Fruit fly (Drosophila melanogaster) whole organism, embryonic: ENCODE measurements around the gene kairos.

Experiments used
- Abd-B ChIP-seq: fragments of 200-800 bp; sonication (Bioruptor generic); optimal IDR thresholded peaks from 2 replicates; lab custom pipeline; 2018; ENCODE audit warnings: missing biosample characterization, mild to moderate bottlenecking, missing genetic modification characterization, moderate library complexity
- Ada2b ChIP-seq: fragments of 200-800 bp; sonication (Bioruptor generic); IDR thresholded peaks from 2 replicates; pipeline ENCODE4 v1.3.6; 2022; ENCODE audit warnings: missing biosample characterization, missing genetic modification characterization
- BEAF-32 ChIP-seq: fragments of 200-800 bp; sonication (Bioruptor generic); optimal IDR thresholded peaks from 3 replicates; lab custom pipeline; 2017; ENCODE audit warnings: missing biosample characterization, missing genetic modification characterization, mild to moderate bottlenecking, moderate library complexity, missing genetic modification reagents
- Bteb2 ChIP-seq: fragments of 200-800 bp; sonication (Bioruptor generic); optimal IDR thresholded peaks from 2 replicates; lab custom pipeline; 2016; ENCODE audit warnings: missing biosample characterization, missing genetic modification characterization
- CG10147 ChIP-seq: fragments of 200-800 bp; sonication (Bioruptor generic); optimal IDR thresholded peaks from 2 replicates; lab custom pipeline; 2019; ENCODE audit warnings: missing biosample characterization, mild to moderate bottlenecking, missing genetic modification characterization, moderate library complexity
- CG10209 ChIP-seq: fragments of 200-800 bp; sonication (Bioruptor generic); optimal IDR thresholded peaks from 3 replicates; lab custom pipeline; 2017; ENCODE audit warnings: missing biosample characterization, mild to moderate bottlenecking, missing genetic modification characterization, missing genetic modification reagents
- CG11456 ChIP-seq: fragments of 200-800 bp; sonication (Bioruptor generic); IDR thresholded peaks from 3 replicates; pipeline ENCODE4 v1.3.6; 2022; ENCODE audit warnings: missing biosample characterization, missing genetic modification characterization
- CG12236 ChIP-seq: fragments of 200-800 bp; sonication (Bioruptor generic); optimal IDR thresholded peaks from 2 replicates; lab custom pipeline; 2016; ENCODE audit warnings: missing biosample characterization, missing genetic modification characterization
- CG12942 ChIP-seq: fragments of 200-800 bp; sonication (Bioruptor generic); optimal IDR thresholded peaks from 3 replicates; lab custom pipeline; 2016; ENCODE audit warnings: missing biosample characterization, missing genetic modification characterization
- CG13296 ChIP-seq: fragments of 200-800 bp; sonication (Bioruptor generic); optimal IDR thresholded peaks from 3 replicates; lab custom pipeline; 2018; ENCODE audit warnings: missing biosample characterization, mild to moderate bottlenecking, missing genetic modification characterization
- CG15073 ChIP-seq: fragments of 200-800 bp; sonication (Bioruptor generic); optimal IDR thresholded peaks from 2 replicates; lab custom pipeline; 2016; ENCODE audit warnings: missing biosample characterization, missing genetic modification characterization
- CG16779 ChIP-seq: fragments of 200-800 bp; sonication (Bioruptor generic); IDR thresholded peaks from 2 replicates; pipeline ENCODE4 v1.3.6; 2022; ENCODE audit warnings: missing biosample characterization, missing genetic modification characterization
- CG16863 ChIP-seq: fragments of 200-800 bp; sonication (Bioruptor generic); optimal IDR thresholded peaks from 3 replicates; lab custom pipeline; 2016; ENCODE audit warnings: missing biosample characterization, missing genetic modification characterization
- CG1792 ChIP-seq: fragments of 200-800 bp; sonication (Bioruptor generic); optimal IDR thresholded peaks from 2 replicates; lab custom pipeline; 2016; ENCODE audit warnings: missing biosample characterization, missing genetic modification characterization
- CG30403 ChIP-seq: fragments of 200-800 bp; sonication (Bioruptor generic); optimal IDR thresholded peaks from 3 replicates; lab custom pipeline; 2016; ENCODE audit warnings: missing biosample characterization, missing genetic modification characterization
- CG3281 ChIP-seq: fragments of 200-800 bp; sonication (Bioruptor generic); optimal IDR thresholded peaks from 3 replicates; lab custom pipeline; 2017; ENCODE audit warnings: missing biosample characterization, mild to moderate bottlenecking, missing genetic modification characterization
- CG3726 ChIP-seq: fragments of 200-800 bp; sonication (Bioruptor generic); IDR thresholded peaks from 3 replicates; pipeline ENCODE4, ENCODE4 v1.3.6; 2022; ENCODE audit warnings: missing biosample characterization, missing genetic modification characterization
- CG42726 ChIP-seq: fragments of 200-800 bp; sonication (Bioruptor generic); IDR thresholded peaks from 2 replicates; pipeline ENCODE4 v1.3.6; 2022; ENCODE audit warnings: missing biosample characterization, missing genetic modification characterization; ENCODE audit not compliant: partially characterized antibody
- CG43689 ChIP-seq: fragments of 200-800 bp; sonication (Bioruptor generic); IDR thresholded peaks from 2 replicates; pipeline ENCODE4 v1.3.6; 2022; ENCODE audit warnings: missing biosample characterization, missing genetic modification characterization
- CG5953 ChIP-seq: fragments of 200-800 bp; sonication (Bioruptor generic); IDR thresholded peaks from 2 replicates; pipeline ENCODE4 v1.3.6; 2022; ENCODE audit warnings: missing biosample characterization, missing genetic modification characterization
- CG7839 ChIP-seq: fragments of 200-800 bp; sonication (Bioruptor generic); optimal IDR thresholded peaks from 3 replicates; lab custom pipeline; 2018; ENCODE audit warnings: missing biosample characterization, mild to moderate bottlenecking, missing genetic modification characterization, moderate library complexity
- CG8478 ChIP-seq: fragments of >200 bp; optimal IDR thresholded peaks from 2 replicates; lab custom pipeline; 2018
- CHES-1-like ChIP-seq: fragments of 200-800 bp; sonication (Bioruptor generic); optimal IDR thresholded peaks from 2 replicates; lab custom pipeline; 2016; ENCODE audit warnings: missing biosample characterization, missing genetic modification characterization
- Doc2 ChIP-seq: fragments of 200-800 bp; sonication (Bioruptor generic); IDR thresholded peaks from 2 replicates; pipeline ENCODE4 v1.3.6; 2022; ENCODE audit warnings: missing biosample characterization, missing genetic modification characterization
- Dp ChIP-seq: fragments of 200-800 bp; sonication (Bioruptor generic); optimal IDR thresholded peaks from 2 replicates; lab custom pipeline; 2018; ENCODE audit warnings: missing biosample characterization, mild to moderate bottlenecking, missing genetic modification characterization, moderate library complexity
- H2.0 ChIP-seq: fragments of 200-800 bp; sonication (Bioruptor generic); IDR thresholded peaks from 2 replicates; pipeline ENCODE4 v1.3.6; 2022; ENCODE audit warnings: missing biosample characterization, missing genetic modification characterization
- HHEX ChIP-seq: fragments of 200-800 bp; sonication (Bioruptor generic); optimal IDR thresholded peaks from 3 replicates; lab custom pipeline; 2017; ENCODE audit warnings: missing biosample characterization, mild to moderate bottlenecking, missing genetic modification characterization, missing genetic modification reagents
- Hr78 ChIP-seq, 2 experiments: fragments of 200-800 bp in 1 of 2; fragments of >200 bp in 1 of 2; sonication (Bioruptor generic) in 1 of 2; optimal IDR thresholded peaks; 2 replicates each; lab custom pipeline; 2017 to 2019; ENCODE audit warnings: missing biosample characterization in 2 of 2, missing genetic modification characterization in 2 of 2, mild to moderate bottlenecking in 1 of 2, moderate library complexity in 1 of 2
- Max ChIP-seq: fragments of 200-800 bp; sonication (Bioruptor generic); optimal IDR thresholded peaks from 2 replicates; lab custom pipeline; 2016; ENCODE audit warnings: missing biosample characterization, mild to moderate bottlenecking, missing genetic modification characterization
- NC2α ChIP-seq: fragments of 200-800 bp; sonication (Bioruptor generic); optimal IDR thresholded peaks from 2 replicates; lab custom pipeline; 2016; ENCODE audit warnings: missing biosample characterization, missing genetic modification characterization
- NfI ChIP-seq: fragments of 200-800 bp; sonication (Bioruptor generic); optimal IDR thresholded peaks from 3 replicates; lab custom pipeline; 2018; ENCODE audit warnings: missing biosample characterization, mild to moderate bottlenecking, missing genetic modification characterization, moderate library complexity
- Poxn ChIP-seq: fragments of 200-800 bp; sonication (Bioruptor generic); IDR thresholded peaks from 2 replicates; pipeline ENCODE4 v1.3.6; 2022; ENCODE audit warnings: missing biosample characterization, missing genetic modification characterization
- Ravus ChIP-seq: fragments of 200-800 bp; sonication (Bioruptor generic); IDR thresholded peaks from 2 replicates; pipeline ENCODE4 v1.3.6; 2022; ENCODE audit warnings: missing biosample characterization, missing genetic modification characterization
- ac ChIP-seq: fragments of 200-800 bp; sonication (Bioruptor generic); optimal IDR thresholded peaks from 3 replicates; lab custom pipeline; 2017; ENCODE audit warnings: missing biosample characterization, mild to moderate bottlenecking, missing genetic modification characterization
- bbx ChIP-seq: fragments of 200-800 bp; sonication (Bioruptor generic); IDR thresholded peaks from 2 replicates; pipeline ENCODE4 v1.3.6; 2022; ENCODE audit warnings: missing biosample characterization, missing genetic modification characterization; ENCODE audit not compliant: partially characterized antibody
- bcd ChIP-seq: fragments of 200-800 bp; sonication (Bioruptor generic); optimal IDR thresholded peaks from 2 replicates; lab custom pipeline; 2017; ENCODE audit warnings: missing biosample characterization, mild to moderate bottlenecking, missing genetic modification characterization
- cas ChIP-seq: fragments of 200-800 bp; sonication (Bioruptor generic); IDR thresholded peaks from 2 replicates; pipeline ENCODE4 v1.3.6; 2022; ENCODE audit warnings: missing biosample characterization, missing genetic modification characterization
- chn ChIP-seq: fragments of 200-800 bp; sonication (Bioruptor generic); optimal IDR thresholded peaks from 2 replicates; lab custom pipeline; 2016; ENCODE audit warnings: missing biosample characterization, missing genetic modification characterization
- da ChIP-seq: fragments of 200-800 bp; sonication (Bioruptor generic); optimal IDR thresholded peaks from 2 replicates; lab custom pipeline; 2016; ENCODE audit warnings: missing biosample characterization, missing genetic modification characterization
- gcm2 ChIP-seq: fragments of 200-800 bp; sonication (Bioruptor generic); optimal IDR thresholded peaks from 2 replicates; lab custom pipeline; 2016; ENCODE audit warnings: missing biosample characterization, missing genetic modification characterization
- nerfin-1 ChIP-seq: fragments of 200-800 bp; sonication (Bioruptor generic); optimal IDR thresholded peaks from 3 replicates; lab custom pipeline; 2019; ENCODE audit warnings: missing biosample characterization, mild to moderate bottlenecking, missing genetic modification characterization, moderate library complexity
- sna ChIP-seq: fragments of 200-800 bp; sonication (Bioruptor generic); IDR thresholded peaks from 2 replicates; pipeline ENCODE4 v1.3.6; 2022; ENCODE audit warnings: missing biosample characterization, missing genetic modification characterization; ENCODE audit not compliant: partially characterized antibody
- sr ChIP-seq: fragments of 200-800 bp; sonication (Bioruptor generic); IDR thresholded peaks from 3 replicates; pipeline ENCODE4 v1.3.6; 2022; ENCODE audit warnings: missing biosample characterization, missing genetic modification characterization
- sug ChIP-seq: fragments of 200-800 bp; optimal IDR thresholded peaks from 2 replicates; lab custom pipeline; 2019; ENCODE audit warnings: missing biosample characterization, mild to moderate bottlenecking, missing genetic modification characterization, moderate library complexity
- tio ChIP-seq: fragments of 200-800 bp; sonication (Bioruptor generic); optimal IDR thresholded peaks from 2 replicates; lab custom pipeline; 2017; ENCODE audit warnings: missing biosample characterization, missing genetic modification characterization, inconsistent platforms
- unpg ChIP-seq: fragments of 200-800 bp; sonication (Bioruptor generic); optimal IDR thresholded peaks from 3 replicates; lab custom pipeline; 2018; ENCODE audit warnings: missing biosample characterization, mild to moderate bottlenecking, missing genetic modification characterization, moderate library complexity

Gene kairos

DNA sequence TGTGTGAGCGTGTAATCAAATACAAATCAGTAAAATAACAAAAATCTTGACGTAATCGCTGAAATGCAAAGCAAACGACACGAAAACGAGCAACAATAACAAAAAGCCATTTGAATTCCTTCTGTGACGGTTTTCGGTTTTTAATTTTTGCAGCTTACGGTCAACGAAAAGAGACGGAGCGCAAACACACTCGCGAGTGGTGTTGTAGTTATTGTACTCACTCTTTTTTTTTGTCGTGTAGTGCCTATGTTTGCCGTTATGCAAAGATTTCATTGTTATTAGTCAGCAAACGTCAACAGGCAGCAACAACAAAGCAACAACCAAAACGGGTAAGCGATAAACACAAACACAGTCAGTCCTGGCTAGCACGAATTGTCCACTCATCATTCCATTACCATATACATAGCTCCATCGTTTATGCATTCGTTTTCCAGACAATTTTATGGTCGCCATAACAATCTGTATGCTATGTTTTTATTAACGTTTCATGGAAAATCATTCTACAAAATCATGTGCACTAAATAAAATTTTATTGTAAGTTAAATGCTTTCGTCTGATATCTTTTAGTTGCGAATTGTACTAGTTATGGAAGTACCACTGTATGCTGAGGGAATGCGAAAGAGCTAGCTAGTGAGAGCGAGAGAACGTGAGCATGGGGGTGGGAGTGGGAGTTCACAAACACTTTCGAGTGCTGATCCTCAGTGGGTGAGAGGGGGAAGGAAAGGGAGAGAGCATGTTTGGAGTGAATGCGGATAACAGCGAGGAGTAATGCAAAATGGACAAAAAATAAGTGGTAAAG lies 11.1 kb upstream of the kairos start (continued):
- TF ChIP-seq da (GFP tag; lab: Kevin White, UChicago), result no peak
- TF ChIP-seq NC2α (GFP tag; lab: Kevin White, UChicago), result peak; percentile 23
- peak; percentile 69 for TF ChIP-seq CG10209
- TF ChIP-seq CG15073 (GFP tag; lab: Kevin White, UChicago), result no peak
- peak; percentile 30 for TF ChIP-seq Max (GFP tag; lab: Kevin White, UChicago)
- 0 out of 2 replicates have a peak, but pooled peaks have one; percentile 3 for TF ChIP-seq CG5953 (GFP tag; lab: Robert Waterston, UW)
- no peak for TF ChIP-seq BEAF-32 (GFP tag; lab: Kevin White, UChicago)
- no peak for TF ChIP-seq Dp

- TF ChIP-seq CG3281 (peak; percentile 29), sug (tag; lab: Kevin White, UChicago) (peak; percentile 85), CG7839 (tag; lab: Kevin White, UChicago) (peak; percentile 34), CG30403 (GFP tag; lab: Kevin White, UChicago) (no peak), CG42726 (no peak), Bteb2 (GFP tag; lab: Kevin White, UChicago) (peak; percentile 41), CG8478 (peak; percentile 97), tio (GFP tag; lab: Kevin White, UChicago) (no peak), CG11456 (GFP tag; lab: Robert Waterston, UW) (no peak), Hr78 (GFP tag; optimal IDR thresholded peaks at IDR 0.05; lab: Kevin White, UChicago) (peak in 1 of 2 experiments; percentile 91), Poxn (GFP tag; lab: Robert Waterston, UW) (no peak), Abd-B (GFP tag; lab: Kevin White, UChicago) (peak; percentile 78), CG43689 (no peak), unpg (GFP tag; lab: Kevin White, UChicago) (peak; percentile 5), ac (no peak), CG3726 (GFP tag; lab: Robert Waterston, UW) (0 out of 3 replicates have a peak, but pooled peaks have one; percentile 9), Ravus (GFP tag; lab: Robert Waterston, UW) (no peak), CG10147 (no peak), CG13296 (GFP tag; lab: Kevin White, UChicago) (no peak), CG16863 (GFP tag; lab: Kevin White, UChicago) (no peak), CG1792 (no peak), CHES-1-like (GFP tag; lab: Kevin White, UChicago) (no peak), gcm2 (GFP tag; lab: Kevin White, UChicago) (no peak), Doc2 (GFP tag; lab: Robert Waterston, UW) (no peak), cas (no peak), H2.0 (GFP tag; lab: Robert Waterston, UW) (peak; percentile 28; the same call in 1 of the 2 replicates), Ada2b (GFP tag; lab: Robert Waterston, UW) (peak; percentile 42; the same call in 1 of the 2 replicates), bcd (GFP tag; lab: Kevin White, UChicago) (no peak), sr (GFP tag; lab: Robert Waterston, UW) (peak; percentile 99), NfI (GFP tag; lab: Kevin White, UChicago) (peak; percentile 18), CG12236 (GFP tag; lab: Kevin White, UChicago) (no peak), nerfin-1 (tag; lab: Kevin White, UChicago) (no peak), chn (no peak), CG16779 (GFP tag; lab: Robert Waterston, UW) (no peak), sna (GFP tag; lab: Robert Waterston, UW) (peak; percentile 39; the same call in 1 of the 2 replicates), bbx (GFP tag; lab: Robert Waterston, UW) (0 out of 2 replicates have a peak, but pooled peaks have one; percentile 48), CG12942 (GFP tag; lab: Kevin White, UChicago) (no peak), HHEX (GFP tag; lab: Kevin White, UChicago) (peak; percentile 12)
Observed at dm6 chrX:18366033-18366850, 10.3 kb upstream of the kairos start, which contains the start of gene CrebB. Gene CrebB (plus strand): TSS chrX:18366357.
